Fruit fly (Drosophila melanogaster) whole organism, embryonic: ENCODE results near the gene CG3104.

ENCODE experiments used
- Bgb ChIP-seq: fragments of 200-800 bp; sonication (Bioruptor generic); IDR thresholded peaks from 2 replicates; pipeline ENCODE4 v1.3.6; 2022; ENCODE audit warnings: missing biosample characterization, missing genetic modification characterization; ENCODE audit not compliant: partially characterized antibody
- CG14710 ChIP-seq: fragments of 200-800 bp; sonication (Bioruptor generic); optimal IDR thresholded peaks from 3 replicates; lab custom pipeline; 2019; ENCODE audit warnings: missing biosample characterization, mild to moderate bottlenecking, missing genetic modification characterization, moderate library complexity
- CG15514 ChIP-seq: fragments of 200-800 bp; sonication (Bioruptor generic); optimal IDR thresholded peaks from 3 replicates; lab custom pipeline; 2017; ENCODE audit warnings: missing biosample characterization, missing genetic modification characterization, mild to moderate bottlenecking, moderate library complexity, missing genetic modification reagents
- CG1603 ChIP-seq: fragments of 200-800 bp; sonication (Bioruptor generic); optimal IDR thresholded peaks from 2 replicates; lab custom pipeline; 2019; ENCODE audit warnings: missing biosample characterization, mild to moderate bottlenecking, missing genetic modification characterization, moderate library complexity
- CG17361 ChIP-seq: fragments of 200-800 bp; sonication (Bioruptor generic); IDR thresholded peaks from 3 replicates; pipeline ENCODE4 v1.3.6; 2022; ENCODE audit warnings: missing biosample characterization, missing genetic modification characterization
- CG17612 ChIP-seq: fragments of 200-800 bp; sonication (Bioruptor generic); IDR thresholded peaks from 2 replicates; pipeline ENCODE4 v1.3.6; 2022; ENCODE audit warnings: missing biosample characterization, missing genetic modification characterization
- CG1792 ChIP-seq: fragments of 200-800 bp; sonication (Bioruptor generic); optimal IDR thresholded peaks from 2 replicates; lab custom pipeline; 2016; ENCODE audit warnings: missing biosample characterization, missing genetic modification characterization
- CG18619 ChIP-seq: fragments of 200-800 bp; sonication (Bioruptor generic); optimal IDR thresholded peaks from 3 replicates; lab custom pipeline; 2017; ENCODE audit warnings: missing biosample characterization, mild to moderate bottlenecking, missing genetic modification characterization
- CG2116 ChIP-seq: fragments of 200-800 bp; sonication (Bioruptor generic); optimal IDR thresholded peaks from 3 replicates; lab custom pipeline; 2018; ENCODE audit warnings: missing biosample characterization, mild to moderate bottlenecking, missing genetic modification characterization
- CG2875 ChIP-seq: fragments of 200-800 bp; sonication (Bioruptor generic); optimal IDR thresholded peaks from 2 replicates; lab custom pipeline; 2017; ENCODE audit warnings: missing biosample characterization, mild to moderate bottlenecking, missing genetic modification characterization, missing genetic modification reagents
- CG2889 ChIP-seq: fragments of 200-800 bp; sonication (Bioruptor generic); IDR thresholded peaks from 3 replicates; pipeline ENCODE4 v1.3.6; 2022; ENCODE audit warnings: missing biosample characterization, missing genetic modification characterization
- CG30403 ChIP-seq: fragments of 200-800 bp; sonication (Bioruptor generic); optimal IDR thresholded peaks from 3 replicates; lab custom pipeline; 2016; ENCODE audit warnings: missing biosample characterization, missing genetic modification characterization
- CG4424 ChIP-seq: fragments of 200-800 bp; sonication (Bioruptor generic); optimal IDR thresholded peaks from 3 replicates; lab custom pipeline; 2016; ENCODE audit warnings: missing biosample characterization, missing genetic modification characterization
- CG4854 ChIP-seq: fragments of 200-800 bp; sonication (Bioruptor generic); optimal IDR thresholded peaks from 2 replicates; lab custom pipeline; 2016; ENCODE audit warnings: missing biosample characterization, missing genetic modification characterization, inconsistent platforms
- CG7372 ChIP-seq: fragments of 200-800 bp; sonication (Bioruptor generic); IDR thresholded peaks from 2 replicates; pipeline ENCODE4 v1.3.6; 2022; ENCODE audit warnings: missing biosample characterization, missing genetic modification characterization
- CG8924 ChIP-seq: fragments of 200-800 bp; optimal IDR thresholded peaks from 3 replicates; lab custom pipeline; 2019; ENCODE audit warnings: missing biosample characterization, mild to moderate bottlenecking, missing genetic modification characterization, moderate library complexity
- CG9215 ChIP-seq: fragments of 200-800 bp; sonication (Bioruptor generic); IDR thresholded peaks from 2 replicates; pipeline ENCODE4 v1.3.6; 2022; ENCODE audit warnings: missing biosample characterization, missing genetic modification characterization
- CG9797 ChIP-seq: fragments of 200-800 bp; sonication (Bioruptor generic); optimal IDR thresholded peaks from 3 replicates; lab custom pipeline; 2018; ENCODE audit warnings: missing biosample characterization, mild to moderate bottlenecking, missing genetic modification characterization
- CG9817 ChIP-seq: fragments of 200-800 bp; sonication (Bioruptor generic); optimal IDR thresholded peaks from 2 replicates; lab custom pipeline; 2018; ENCODE audit warnings: missing biosample characterization, mild to moderate bottlenecking, missing genetic modification characterization, moderate library complexity
- Dad ChIP-seq: fragments of 200-800 bp; sonication (Bioruptor generic); optimal IDR thresholded peaks from 3 replicates; lab custom pipeline; 2016; ENCODE audit warnings: missing biosample characterization, missing genetic modification characterization
- Doc3 ChIP-seq: fragments of 200-800 bp; sonication (Bioruptor generic); IDR thresholded peaks from 3 replicates; pipeline ENCODE4 v1.3.6; 2022; ENCODE audit warnings: missing biosample characterization, missing genetic modification characterization; ENCODE audit not compliant: partially characterized antibody
- H2.0 ChIP-seq: fragments of 200-800 bp; sonication (Bioruptor generic); IDR thresholded peaks from 2 replicates; pipeline ENCODE4 v1.3.6; 2022; ENCODE audit warnings: missing biosample characterization, missing genetic modification characterization
- Hr51 ChIP-seq, 2 experiments: fragments of 200-800 bp; sonication (Bioruptor generic); optimal IDR thresholded peaks; 2 replicates in 1 of 2; 3 replicates in 1 of 2; lab custom pipeline; 2016 to 2018; ENCODE audit warnings: missing biosample characterization in 2 of 2, missing genetic modification characterization in 2 of 2, mild to moderate bottlenecking in 1 of 2, moderate library complexity in 1 of 2
- MTF-1 ChIP-seq: fragments of 200-800 bp; sonication (Bioruptor generic); optimal IDR thresholded peaks from 2 replicates; lab custom pipeline; 2018; ENCODE audit warnings: missing biosample characterization, mild to moderate bottlenecking, missing genetic modification characterization, borderline replicate concordance
- Myb ChIP-seq: fragments of 200-800 bp; sonication (Bioruptor generic); optimal IDR thresholded peaks from 2 replicates; lab custom pipeline; 2016; ENCODE audit warnings: missing biosample characterization, missing genetic modification characterization
- Neu2 ChIP-seq: fragments of 200-800 bp; sonication (Bioruptor generic); optimal IDR thresholded peaks from 3 replicates; lab custom pipeline; 2016; ENCODE audit warnings: missing biosample characterization, missing genetic modification characterization, borderline replicate concordance
- Sox100B ChIP-seq: fragments of 200-800 bp; sonication (Bioruptor generic); optimal IDR thresholded peaks from 3 replicates; lab custom pipeline; 2018; ENCODE audit warnings: missing biosample characterization, mild to moderate bottlenecking, missing genetic modification characterization
- Stat92E ChIP-seq, 3 experiments: fragments of >200 bp in 2 of 3; fragments of 200-800 bp in 1 of 3; sonication (Bioruptor generic) in 1 of 3; optimal IDR thresholded peaks; 2 replicates each; lab custom pipeline; 2017 to 2019; ENCODE audit warnings: missing biosample characterization in 3 of 3, missing genetic modification characterization in 3 of 3, mild to moderate bottlenecking in 1 of 3, moderate library complexity in 1 of 3
- amos ChIP-seq: fragments of 200-800 bp; sonication (Bioruptor generic); IDR thresholded peaks from 2 replicates; pipeline ENCODE4 v1.3.6; 2022; ENCODE audit warnings: missing biosample characterization, missing genetic modification characterization; ENCODE audit not compliant: partially characterized antibody
- bcd ChIP-seq: fragments of 200-800 bp; sonication (Bioruptor generic); optimal IDR thresholded peaks from 2 replicates; lab custom pipeline; 2017; ENCODE audit warnings: missing biosample characterization, mild to moderate bottlenecking, missing genetic modification characterization
- bowl ChIP-seq: fragments of 200-800 bp; sonication (Bioruptor generic); IDR thresholded peaks from 2 replicates; pipeline ENCODE4 v1.3.6; 2022; ENCODE audit warnings: missing biosample characterization, missing genetic modification characterization
- br ChIP-seq: fragments of >200 bp; optimal IDR thresholded peaks from 2 replicates; lab custom pipeline; 2017
- bsh ChIP-seq, 2 experiments: fragments of 200-800 bp; sonication (Bioruptor generic); optimal IDR thresholded peaks; 2 replicates each; lab custom pipeline; 2017 to 2018; ENCODE audit warnings: mild to moderate bottlenecking in 2 of 2, missing biosample characterization in 2 of 2, missing genetic modification characterization in 2 of 2, moderate library complexity in 1 of 2
- croc ChIP-seq: fragments of 200-800 bp; sonication (Bioruptor generic); conservative IDR thresholded peaks from 3 replicates; pipeline ENCODE4 v1.3.6; 2022; ENCODE audit warnings: missing biosample characterization, missing genetic modification characterization
- dan ChIP-seq: fragments of 200-800 bp; sonication (Bioruptor generic); IDR thresholded peaks from 2 replicates; pipeline ENCODE4 v1.3.6; 2022; ENCODE audit warnings: missing biosample characterization, missing genetic modification characterization
- emc ChIP-seq: fragments of 200-800 bp; sonication (Bioruptor generic); optimal IDR thresholded peaks from 2 replicates; lab custom pipeline; 2016; ENCODE audit warnings: missing biosample characterization, missing genetic modification characterization
- ham ChIP-seq: fragments of 200-800 bp; sonication (Bioruptor generic); IDR thresholded peaks from 2 replicates; pipeline ENCODE4 v1.3.6; 2022; ENCODE audit warnings: missing biosample characterization, missing genetic modification characterization
- hbn ChIP-seq: fragments of 200-800 bp; sonication (Bioruptor generic); IDR thresholded peaks from 2 replicates; pipeline ENCODE4 v1.3.6; 2022; ENCODE audit warnings: missing biosample characterization, missing genetic modification characterization; ENCODE audit not compliant: partially characterized antibody
- her ChIP-seq: fragments of 200-800 bp; sonication (Bioruptor generic); optimal IDR thresholded peaks from 2 replicates; lab custom pipeline; 2016; ENCODE audit warnings: missing biosample characterization, missing genetic modification characterization
- kay ChIP-seq: fragments of 200-800 bp; sonication (Bioruptor generic); optimal IDR thresholded peaks from 2 replicates; lab custom pipeline; 2016; ENCODE audit warnings: missing biosample characterization, missing genetic modification characterization
- odd ChIP-seq: fragments of 200-800 bp; sonication (Bioruptor generic); optimal IDR thresholded peaks from 2 replicates; lab custom pipeline; 2017; ENCODE audit warnings: missing biosample characterization, mild to moderate bottlenecking, missing genetic modification characterization
- ranshi ChIP-seq: fragments of 200-800 bp; sonication (Bioruptor generic); IDR thresholded peaks from 2 replicates; pipeline ENCODE4 v1.3.6; 2022; ENCODE audit warnings: missing biosample characterization, missing genetic modification characterization
- slou ChIP-seq: fragments of 200-800 bp; sonication (Bioruptor generic); optimal IDR thresholded peaks from 3 replicates; lab custom pipeline; 2016; ENCODE audit warnings: missing biosample characterization, missing genetic modification characterization
- sna ChIP-seq: fragments of 200-800 bp; sonication (Bioruptor generic); IDR thresholded peaks from 2 replicates; pipeline ENCODE4 v1.3.6; 2022; ENCODE audit warnings: missing biosample characterization, missing genetic modification characterization; ENCODE audit not compliant: partially characterized antibody
- tio ChIP-seq: fragments of 200-800 bp; sonication (Bioruptor generic); optimal IDR thresholded peaks from 2 replicates; lab custom pipeline; 2017; ENCODE audit warnings: missing biosample characterization, missing genetic modification characterization, inconsistent platforms
- toy ChIP-seq: fragments of 200-800 bp; sonication (Bioruptor generic); IDR thresholded peaks from 2 replicates; pipeline ENCODE4 v1.3.6; 2022; ENCODE audit warnings: missing biosample characterization, missing genetic modification characterization
- ttk ChIP-seq: fragments of 200-800 bp; sonication (Bioruptor generic); IDR thresholded peaks from 2 replicates; pipeline ENCODE4 v2.1.2; 2022; ENCODE audit warnings: missing biosample characterization, missing genetic modification characterization
- yki ChIP-seq: fragments of >200 bp; optimal IDR thresholded peaks from 3 replicates; lab custom pipeline; 2018

Gene CG3104

dm6 chr2L:2884683-2885502, 29.3 kb upstream of the CG3104 start (continued):
- TF ChIP-seq toy (GFP tag; lab: Robert Waterston, UW) (no peak), br (lab: Kevin White, UChicago) (no peak), CG7372 (GFP tag; lab: Robert Waterston, UW) (no peak; the same call in 1 of the 2 replicates), CG2116 (GFP tag; lab: Kevin White, UChicago) (peak; percentile 31), CG1603 (tag; lab: Kevin White, UChicago) (peak; percentile 89), CG2875 (GFP tag; lab: Kevin White, UChicago) (no peak), bowl (GFP tag; lab: Robert Waterston, UW) (0 out of 2 replicates have a peak, but pooled peaks have one; percentile 48), CG18619 (GFP tag; lab: Kevin White, UChicago) (peak; percentile 27), CG2889 (no peak), tio (GFP tag; lab: Kevin White, UChicago) (no peak), emc (GFP tag; lab: Kevin White, UChicago) (peak; percentile 19), hbn (GFP tag; lab: Robert Waterston, UW) (peak; percentile 24; the same call in 1 of the 2 replicates), H2.0 (GFP tag; lab: Robert Waterston, UW) (0 out of 2 replicates have a peak, but pooled peaks have one; percentile 19), odd (GFP tag; lab: Kevin White, UChicago) (no peak), CG17612 (GFP tag; lab: Robert Waterston, UW) (no peak), Neu2 (no peak), CG4424 (GFP tag; lab: Kevin White, UChicago) (no peak), her (no peak), Hr51 (GFP tag; optimal IDR thresholded peaks at IDR 0.05; lab: Kevin White, UChicago) (no peak), CG9817 (tag; lab: Kevin White, UChicago) (peak; percentile 48), sna (GFP tag; lab: Robert Waterston, UW) (0 out of 2 replicates have a peak, but pooled peaks have one; percentile 34), CG4854 (no peak), Stat92E (GFP tag; optimal IDR thresholded peaks at IDR 0.05; lab: Kevin White, UChicago) (peak in 1 of 3 experiments; percentile 19), CG17361 (peak; percentile 72; the same call in 1 of the 3 replicates), bcd (GFP tag; lab: Kevin White, UChicago) (no peak), ranshi (GFP tag; lab: Robert Waterston, UW) (0 out of 2 replicates have a peak, but pooled peaks have one; percentile 37), amos (GFP tag; lab: Robert Waterston, UW) (peak; percentile 56; the same call in 1 of the 2 replicates), Bgb (GFP tag; lab: Robert Waterston, UW) (peak; percentile 59), yki (lab: Kevin White, UChicago) (no peak), CG14710 (tag; lab: Kevin White, UChicago) (peak; percentile 56), croc (GFP tag; lab: Robert Waterston, UW) (no peak), ham (GFP tag; lab: Robert Waterston, UW) (peak; percentile 40; the same call in 1 of the 2 replicates), CG9797 (GFP tag; lab: Kevin White, UChicago) (peak; percentile 95), CG15514 (GFP tag; lab: Kevin White, UChicago) (peak; percentile 91), Myb (GFP tag; lab: Kevin White, UChicago) (peak; percentile 50), CG9215 (no peak), Sox100B (GFP tag; lab: Kevin White, UChicago) (no peak), CG1792 (GFP tag; lab: Kevin White, UChicago) (no peak), slou (GFP tag; lab: Kevin White, UChicago) (no peak), CG8924 (peak; percentile 82), ttk (GFP tag; lab: Robert Waterston, UW) (no peak), bsh (GFP tag; optimal IDR thresholded peaks at IDR 0.05; lab: Kevin White, UChicago) (peak in 1 of 2 experiments; percentile 7), Dad (GFP tag; lab: Kevin White, UChicago) (no peak), dan (GFP tag; lab: Robert Waterston, UW) (no peak), kay (GFP tag; lab: Kevin White, UChicago) (no peak), Doc3 (GFP tag; lab: Robert Waterston, UW) (no peak), MTF-1 (GFP tag; lab: Kevin White, UChicago) (peak; percentile 75), CG30403 (GFP tag; lab: Kevin White, UChicago) (no peak)
